Fruit fly (Drosophila melanogaster): Measurements from ENCODE around the gene Gbeta76C.
"Not testable (repeated sequence)": the region's sequence is repeated elsewhere in the genome, so short reads cannot be mapped to it uniquely, and the experiment has no call there.

Gbeta76C gene

dm6 chr3L:19728694-19729093 lies 41.3 kb downstream of the Gbeta76C start, which contains the start of gene CG42529:
Gene CG42529, plus strand, starts transcription at chr3L:19728994.
- not testable (repeated sequence) for TF ChIP-seq CTCF, CG8478 (optimal IDR thresholded peaks at IDR 0.05)
